Worm (Caenorhabditis elegans) whole organism, young adult: ENCODE results near the gene sand-1.
A peak's percentile ranks its signal among the peaks of the same experiment; 100 is the strongest.

Experiments
- B0019.2 ChIP-seq: fragments of 200-800 bp; sonication (Bioruptor generic); conservative IDR thresholded peaks from 2 replicates; pipeline ENCODE4 v1.3.6; 2022; ENCODE audit warnings: missing genetic modification reagents, missing genetic modification characterization, missing compliant biosample characterization
- B0336.3 ChIP-seq: fragments of 200-800 bp; sonication (Bioruptor generic); IDR thresholded peaks from 2 replicates; pipeline ENCODE4 v1.3.6; 2022; ENCODE audit warnings: missing genetic modification characterization, missing compliant biosample characterization
- C17E4.6 ChIP-seq: fragments of 200-800 bp; sonication (Bioruptor generic); IDR thresholded peaks from 2 replicates; pipeline ENCODE4 v1.3.6; 2022; ENCODE audit warnings: missing genetic modification reagents, missing genetic modification characterization, missing compliant biosample characterization
- F10E7.11 ChIP-seq: sonication (generic microtip); optimal IDR thresholded peaks from 2 replicates; lab custom pipeline; 2017; ENCODE audit warnings: mild to moderate bottlenecking, missing genetic modification characterization, moderate library complexity, missing compliant biosample characterization
- F37B4.10 ChIP-seq: fragments of 200-800 bp; sonication (Bioruptor generic); IDR thresholded peaks from 2 replicates; pipeline ENCODE4 v1.3.6; 2022; ENCODE audit warnings: missing genetic modification characterization, missing compliant biosample characterization
- F57C9.4 ChIP-seq: sonication (generic microtip); optimal IDR thresholded peaks from 2 replicates; lab custom pipeline; 2017; ENCODE audit warnings: mild to moderate bottlenecking, missing genetic modification characterization, missing compliant biosample characterization
- K11D2.4 ChIP-seq: fragments of 200-800 bp; sonication (Bioruptor generic); IDR thresholded peaks from 2 replicates; pipeline ENCODE4 v1.3.6; 2022; ENCODE audit warnings: missing genetic modification reagents, missing genetic modification characterization, missing compliant biosample characterization
- Y53G8AR.9 ChIP-seq: fragments of 200-800 bp; sonication (Bioruptor generic); conservative IDR thresholded peaks from 2 replicates; pipeline ENCODE4 v1.3.6; 2022; ENCODE audit warnings: missing genetic modification reagents, missing genetic modification characterization, missing compliant biosample characterization
- Y56A3A.18 ChIP-seq: fragments of 200-800 bp; sonication (Bioruptor generic); IDR thresholded peaks from 2 replicates; pipeline ENCODE4 v1.3.6; 2022; ENCODE audit warnings: missing genetic modification reagents, missing genetic modification characterization, missing compliant biosample characterization
- aptf-2 ChIP-seq: fragments of 200-800 bp; sonication (Bioruptor generic); conservative IDR thresholded peaks from 2 replicates; pipeline ENCODE4 v1.3.6; 2022; ENCODE audit warnings: missing genetic modification reagents, missing genetic modification characterization, missing compliant biosample characterization
- attf-5 ChIP-seq: fragments of 200-800 bp; sonication (Bioruptor generic); optimal IDR thresholded peaks from 2 replicates; lab custom pipeline; 2018; ENCODE audit warnings: mild to moderate bottlenecking, missing genetic modification characterization, missing compliant biosample characterization
- bed-1 ChIP-seq: fragments of 200-800 bp; sonication (Bioruptor generic); IDR thresholded peaks from 2 replicates; pipeline ENCODE4 v1.3.6; 2022; ENCODE audit warnings: missing genetic modification reagents, missing genetic modification characterization, missing compliant biosample characterization
- bed-2 ChIP-seq: fragments of 200-800 bp; sonication (Bioruptor generic); IDR thresholded peaks from 2 replicates; pipeline ENCODE4 v1.3.6; 2022; ENCODE audit warnings: missing genetic modification reagents, missing genetic modification characterization, missing compliant biosample characterization
- ceh-58 ChIP-seq: fragments of 200-800 bp; sonication (Bioruptor generic); IDR thresholded peaks from 2 replicates; pipeline ENCODE4 v1.3.6; 2022; ENCODE audit warnings: missing genetic modification characterization, missing compliant biosample characterization
- chd-7 ChIP-seq: sonication (generic microtip); optimal IDR thresholded peaks from 2 replicates; lab custom pipeline; 2016; ENCODE audit warnings: mild to moderate bottlenecking, missing genetic modification characterization, moderate library complexity, missing compliant biosample characterization
- egl-44 ChIP-seq: fragments of 200-800 bp; sonication (Bioruptor generic); IDR thresholded peaks from 2 replicates; pipeline ENCODE4 v1.3.6; 2022; ENCODE audit warnings: missing genetic modification reagents, missing genetic modification characterization, missing compliant biosample characterization
- ekl-4 ChIP-seq: fragments of 200-800 bp; sonication (Bioruptor generic); IDR thresholded peaks from 2 replicates; pipeline ENCODE4 v1.3.6; 2022; ENCODE audit warnings: missing genetic modification reagents, missing genetic modification characterization, missing compliant biosample characterization
- ets-4 ChIP-seq: fragments of 200-800 bp; sonication (Bioruptor generic); optimal IDR thresholded peaks from 2 replicates; lab custom pipeline; 2018; ENCODE audit warnings: mild to moderate bottlenecking, missing genetic modification characterization, missing compliant biosample characterization
- him-1 ChIP-seq: sonication (generic microtip); optimal IDR thresholded peaks from 2 replicates; lab custom pipeline; 2016; ENCODE audit warnings: missing genotype, missing genetic modification reagents, missing genetic modification characterization, missing compliant biosample characterization
- hlh-12 ChIP-seq: sonication (generic microtip); optimal IDR thresholded peaks from 2 replicates; lab custom pipeline; 2016; ENCODE audit warnings: missing genetic modification characterization, missing compliant biosample characterization
- hlh-26 ChIP-seq: fragments of 200-800 bp; sonication (Bioruptor generic); conservative IDR thresholded peaks from 2 replicates; pipeline ENCODE4 v1.3.6; 2022; ENCODE audit warnings: missing genetic modification reagents, missing genetic modification characterization, missing compliant biosample characterization
- let-526 ChIP-seq: fragments of 200-800 bp; sonication (Bioruptor generic); IDR thresholded peaks from 2 replicates; pipeline ENCODE4 v1.3.6; 2022; ENCODE audit warnings: missing genetic modification reagents, missing genetic modification characterization, missing compliant biosample characterization
- lin-26 ChIP-seq: fragments of 200-800 bp; sonication (Bioruptor generic); IDR thresholded peaks from 2 replicates; pipeline ENCODE4 v1.3.6; 2022; ENCODE audit warnings: missing genetic modification reagents, missing genetic modification characterization, missing compliant biosample characterization
- lin-40 ChIP-seq: sonication (generic microtip); optimal IDR thresholded peaks from 2 replicates; lab custom pipeline; 2016; ENCODE audit warnings: missing genetic modification characterization, mild to moderate bottlenecking, missing compliant biosample characterization, missing genotype, missing genetic modification reagents
- lir-1 ChIP-seq: fragments of 200-800 bp; sonication (Bioruptor generic); conservative IDR thresholded peaks from 2 replicates; pipeline ENCODE4 v1.3.6; 2022; ENCODE audit warnings: missing genetic modification reagents, missing genetic modification characterization, missing compliant biosample characterization
- lsl-1 ChIP-seq: fragments of 200-800 bp; sonication (Bioruptor generic); optimal IDR thresholded peaks from 2 replicates; lab custom pipeline; 2018; ENCODE audit warnings: mild to moderate bottlenecking, missing genetic modification characterization, moderate library complexity, missing compliant biosample characterization
- madf-6 ChIP-seq: fragments of 200-800 bp; sonication (Bioruptor generic); IDR thresholded peaks from 2 replicates; pipeline ENCODE4 v1.3.6; 2022; ENCODE audit warnings: missing genetic modification reagents, missing genetic modification characterization, missing compliant biosample characterization
- mes-4 ChIP-seq: sonication (generic microtip); optimal IDR thresholded peaks from 2 replicates; lab custom pipeline; 2016; ENCODE audit warnings: missing genotype, missing genetic modification characterization, missing compliant biosample characterization
- nhr-179 ChIP-seq: sonication (generic microtip); optimal IDR thresholded peaks from 2 replicates; lab custom pipeline; 2016; ENCODE audit warnings: mild to moderate bottlenecking, missing genetic modification characterization, missing compliant biosample characterization
- nhr-27 ChIP-seq: fragments of 200-800 bp; sonication (Bioruptor generic); optimal IDR thresholded peaks from 2 replicates; lab custom pipeline; 2018; ENCODE audit warnings: mild to moderate bottlenecking, missing genetic modification characterization, moderate library complexity, missing compliant biosample characterization
- nhr-80 ChIP-seq: sonication (generic microtip); optimal IDR thresholded peaks from 2 replicates; lab custom pipeline; 2016; ENCODE audit warnings: missing genetic modification characterization, missing compliant biosample characterization
- nhr-90 ChIP-seq: sonication (generic microtip); optimal IDR thresholded peaks from 2 replicates; lab custom pipeline; 2016; ENCODE audit warnings: missing genotype, mild to moderate bottlenecking, missing genetic modification characterization, missing compliant biosample characterization
- pha-4 ChIP-seq: fragments of 150-350 bp; sonication (generic microtip); optimal IDR thresholded peaks from 2 replicates; lab custom pipeline; 2014; ENCODE audit warnings: missing biosample characterization, missing genetic modification reagents, missing genetic modification characterization
- rcor-1 ChIP-seq: fragments of 200-800 bp; sonication (Bioruptor generic); IDR thresholded peaks from 2 replicates; pipeline ENCODE4 v1.3.6; 2022; ENCODE audit warnings: missing genetic modification reagents, missing genetic modification characterization, missing compliant biosample characterization
- rpc-1 ChIP-seq, 2 experiments: fragments of 150-350 bp in 1 of 2; sonication (generic microtip) in 1 of 2; optimal IDR thresholded peaks; 2 replicates each; lab custom pipeline; 2014 to 2018; ENCODE audit warnings: missing biosample characterization in 1 of 2, missing genetic modification characterization in 1 of 2, missing genetic modification reagents in 1 of 2, missing genotype in 1 of 2
- snpc-1.3 ChIP-seq: sonication (generic microtip); optimal IDR thresholded peaks from 2 replicates; lab custom pipeline; 2017; ENCODE audit warnings: missing genetic modification characterization, mild to moderate bottlenecking, missing compliant biosample characterization, antibody characterized with exemption, moderate library complexity, missing genotype, missing genetic modification reagents; ENCODE audit not compliant: insufficient read depth
- snpc-3.4 ChIP-seq: sonication (generic microtip); optimal IDR thresholded peaks from 2 replicates; lab custom pipeline; 2017; ENCODE audit warnings: missing genetic modification characterization, mild to moderate bottlenecking, missing compliant biosample characterization, antibody characterized with exemption, moderate library complexity, missing genotype, missing genetic modification reagents
- snpc-4 ChIP-seq, 5 experiments: fragments of 150-350 bp in 1 of 5; sonication (generic microtip) in 4 of 5; optimal IDR thresholded peaks; 2 replicates each; lab custom pipeline; 2014 to 2018; ENCODE audit warnings: missing genetic modification characterization in 5 of 5, missing biosample characterization in 3 of 5, antibody characterized with exemption in 2 of 5, mild to moderate bottlenecking in 2 of 5, missing compliant biosample characterization in 2 of 5, missing genotype in 2 of 5, moderate library complexity in 2 of 5, missing genetic modification reagents in 1 of 5
- sptf-2 ChIP-seq: fragments of 200-800 bp; sonication (Bioruptor generic); optimal IDR thresholded peaks from 2 replicates; lab custom pipeline; 2018; ENCODE audit warnings: mild to moderate bottlenecking, missing genetic modification characterization, missing compliant biosample characterization
- tlf-1 ChIP-seq: fragments of 200-800 bp; sonication (Bioruptor generic); optimal IDR thresholded peaks from 2 replicates; lab custom pipeline; 2018; ENCODE audit warnings: mild to moderate bottlenecking, missing genetic modification characterization, missing compliant biosample characterization
- unc-130 ChIP-seq: sonication (generic microtip); optimal IDR thresholded peaks from 2 replicates; lab custom pipeline; 2016; ENCODE audit warnings: missing genetic modification reagents, missing genetic modification characterization, missing compliant biosample characterization
- unc-62 ChIP-seq: fragments of 150-350 bp; optimal IDR thresholded peaks from 2 replicates; lab custom pipeline; 2014; ENCODE audit warnings: missing biosample characterization, missing genetic modification reagents, missing genetic modification characterization
- ztf-22 ChIP-seq: fragments of 200-800 bp; sonication (Bioruptor generic); optimal IDR thresholded peaks from 2 replicates; lab custom pipeline; 2018; ENCODE audit warnings: mild to moderate bottlenecking, missing genetic modification characterization, moderate library complexity, missing compliant biosample characterization
- ztf-25 ChIP-seq: fragments of 200-800 bp; sonication (Bioruptor generic); IDR thresholded peaks from 2 replicates; pipeline ENCODE4 v1.3.6; 2022; ENCODE audit warnings: missing genetic modification reagents, missing genetic modification characterization, missing compliant biosample characterization
- ztf-26 ChIP-seq: sonication (generic microtip); optimal IDR thresholded peaks from 2 replicates; lab custom pipeline; 2017; ENCODE audit warnings: missing genetic modification characterization, missing compliant biosample characterization
- ztf-6 ChIP-seq: fragments of 200-800 bp; sonication (Bioruptor generic); IDR thresholded peaks from 2 replicates; pipeline ENCODE4 v1.3.6; 2022; ENCODE audit warnings: missing genetic modification reagents, missing genetic modification characterization, missing compliant biosample characterization

Gene sand-1

DNA sequence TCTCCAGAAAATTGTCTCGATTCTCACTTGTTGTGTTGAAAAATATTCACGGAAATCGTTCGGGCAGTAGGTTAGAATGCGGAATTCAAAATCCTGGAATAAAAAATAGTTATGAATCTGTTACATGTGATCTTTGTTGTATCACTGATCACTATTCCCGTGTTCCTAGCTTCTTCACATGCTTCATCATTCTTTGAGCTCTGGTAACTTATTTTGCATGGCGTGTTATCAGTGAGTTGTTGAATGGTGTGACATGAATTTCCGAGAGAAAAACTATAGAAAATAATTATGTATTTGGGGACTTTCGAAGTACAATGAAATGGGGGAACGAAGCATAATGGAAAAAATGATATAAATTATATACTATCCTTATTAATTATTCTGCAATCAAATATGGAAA lies 26.9 kb downstream of the sand-1 start (continued):
- TF ChIP-seq egl-44 (GFP tag; lab: Robert Waterston, UW) (no peak), snpc-3.4 (tag; lab: Kevin White, UChicago) (no peak), K11D2.4 (GFP tag; lab: Robert Waterston, UW) (no peak), hlh-26 (GFP tag; lab: Robert Waterston, UW) (no peak), lin-26 (GFP tag; lab: Robert Waterston, UW) (no peak), F10E7.11 (no peak), ztf-6 (GFP tag; lab: Robert Waterston, UW) (no peak), rpc-1 (optimal IDR thresholded peaks at IDR 0.05; lab: Kevin White, UChicago) (no peak), rpc-1 (tag; optimal IDR thresholded peaks at IDR 0.05; lab: Kevin White, UChicago) (no peak), ztf-25 (GFP tag; lab: Robert Waterston, UW) (no peak), nhr-80 (tag; lab: Kevin White, UChicago) (peak; percentile 43), B0336.3 (GFP tag; lab: Robert Waterston, UW) (0 out of 2 replicates have a peak, but pooled peaks have one; percentile 10), lin-40 (tag; lab: Kevin White, UChicago) (no peak), nhr-90 (tag; lab: Kevin White, UChicago) (no peak), mes-4 (tag; lab: Kevin White, UChicago) (no peak), ztf-22 (no peak), B0019.2 (no peak), C17E4.6 (no peak), snpc-1.3 (tag; lab: Kevin White, UChicago) (peak; percentile 4), ceh-58 (GFP tag; lab: Robert Waterston, UW) (no peak), unc-62 (GFP tag; lab: Kevin White, UChicago) (no peak), let-526 (GFP tag; lab: Robert Waterston, UW) (no peak), snpc-4 (GFP tag; optimal IDR thresholded peaks at IDR 0.05; lab: Kevin White, UChicago) (no peak), snpc-4 (tag; optimal IDR thresholded peaks at IDR 0.05; lab: Kevin White, UChicago) (peak in 1 of 4 experiments; percentile 45), attf-5 (GFP tag; lab: Kevin White, UChicago) (no peak), ztf-26 (tag; lab: Kevin White, UChicago) (no peak)

DNA sequence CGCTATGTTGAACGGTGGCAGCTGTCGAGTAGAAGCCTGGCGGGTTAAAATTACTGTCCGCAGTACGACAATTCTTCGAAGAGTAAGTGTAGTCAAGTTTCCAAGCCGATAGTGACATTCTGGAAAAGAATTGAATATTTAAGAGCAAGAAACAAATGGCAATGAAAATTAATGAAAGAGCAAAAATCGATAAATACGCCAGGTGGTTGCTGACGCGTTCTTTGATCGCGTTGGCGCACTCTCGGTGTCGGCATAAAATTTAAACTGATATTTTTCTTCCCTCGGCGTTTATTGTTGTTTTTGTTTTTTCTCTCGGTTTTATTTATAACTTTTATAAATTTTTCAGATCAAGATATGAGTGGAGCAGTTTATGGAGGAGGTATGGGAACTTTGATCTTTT lies 28.0 kb downstream of the sand-1 start, which contains the start of the genes perm-3 and swsn-6:
Gene perm-3 (minus strand): TSS at position 118 of the 400 bp plus-strand sequence.
Gene swsn-6 (plus strand): TSS at position 347 of the 400 bp plus-strand sequence.
- peak; percentile 70; the same call in 1 of the 2 replicates for TF ChIP-seq madf-6 (GFP tag; lab: Robert Waterston, UW)
- TF ChIP-seq ztf-25 (GFP tag; lab: Robert Waterston, UW): no peak
- no peak for TF ChIP-seq C17E4.6
- no peak for TF ChIP-seq F37B4.10 (GFP tag; lab: Robert Waterston, UW)
- TF ChIP-seq aptf-2 (GFP tag; lab: Robert Waterston, UW): no peak
- no peak for TF ChIP-seq him-1 (tag; lab: Kevin White, UChicago)
- peak; percentile 83 for TF ChIP-seq ekl-4 (GFP tag; lab: Robert Waterston, UW)
- peak; percentile 14 for TF ChIP-seq unc-130 (GFP tag; lab: Kevin White, UChicago)
- TF ChIP-seq pha-4: peak; percentile 0
- no peak for TF ChIP-seq unc-62 (GFP tag; lab: Kevin White, UChicago)
- TF ChIP-seq nhr-27 (tag; lab: Kevin White, UChicago): no peak
- no peak for TF ChIP-seq sptf-2 (GFP tag; lab: Kevin White, UChicago)
- TF ChIP-seq Y53G8AR.9: peak; percentile 80; the same call in 1 of the 2 replicates
- TF ChIP-seq bed-1: no peak
- peak; percentile 73 for TF ChIP-seq attf-5 (GFP tag; lab: Kevin White, UChicago)
- TF ChIP-seq lsl-1 (GFP tag; lab: Kevin White, UChicago): peak; percentile 41
- peak; percentile 81 for TF ChIP-seq lin-40 (tag; lab: Kevin White, UChicago)
- TF ChIP-seq B0019.2: no peak
- TF ChIP-seq snpc-1.3 (tag; lab: Kevin White, UChicago): peak; percentile 18
- no peak for TF ChIP-seq bed-2
- TF ChIP-seq chd-7 (tag; lab: Kevin White, UChicago): no peak
- no peak for TF ChIP-seq egl-44 (GFP tag; lab: Robert Waterston, UW)
- no peak for TF ChIP-seq tlf-1 (GFP tag; lab: Kevin White, UChicago)
- peak; percentile 61 for TF ChIP-seq B0336.3 (GFP tag; lab: Robert Waterston, UW)
- TF ChIP-seq lir-1 (GFP tag; lab: Robert Waterston, UW): peak; percentile 34; the same call in 1 of the 2 replicates
- TF ChIP-seq ets-4 (GFP tag; lab: Kevin White, UChicago): no peak
- no peak for TF ChIP-seq F57C9.4
- TF ChIP-seq hlh-12 (tag; lab: Kevin White, UChicago): no peak
- TF ChIP-seq rcor-1 (GFP tag; lab: Robert Waterston, UW): 0 out of 2 replicates have a peak, but pooled peaks have one; percentile 30
- TF ChIP-seq Y56A3A.18: no peak
- no peak for TF ChIP-seq nhr-179 (tag; lab: Kevin White, UChicago)
